Worm (Caenorhabditis elegans): ENCODE results near the gene aagr-3.

aagr-3 gene

ce11 chrV:9699216-9699615 is 30.1 kb downstream of the aagr-3 start:
- TF ChIP-seq nhr-25 (tag; optimal IDR thresholded peaks at IDR 0.05; ENCODE audit: borderline replicate concordance, insufficient read depth) (no peak), dve-1 (tag; optimal IDR thresholded peaks at IDR 0.05; ENCODE audit: insufficient read depth) (peak; percentile 8), ceh-32 (tag; optimal IDR thresholded peaks at IDR 0.05; ENCODE audit: poor library complexity) (no peak), nhr-111 (GFP tag; optimal IDR thresholded peaks at IDR 0.05) (no peak)

DNA sequence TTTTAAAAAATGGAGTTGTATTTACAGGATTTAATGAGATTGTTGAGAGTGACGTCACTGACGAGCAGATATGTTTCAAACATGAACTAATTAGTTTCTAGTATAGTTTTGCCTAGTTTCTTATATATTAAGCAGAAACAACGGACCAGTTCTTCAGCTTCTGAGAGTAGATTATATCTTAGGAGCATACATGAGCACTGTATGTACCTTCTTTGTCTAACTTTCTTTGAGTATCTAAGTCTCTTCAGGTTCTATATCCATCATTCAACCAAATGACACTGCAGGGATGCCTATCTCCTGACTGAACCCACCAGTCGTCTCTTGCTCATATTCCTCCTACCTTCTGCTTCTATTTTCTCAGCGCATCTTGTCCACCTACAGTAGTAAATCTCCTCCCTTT is 32.6 kb downstream of the aagr-3 start, which contains the start of gene her-1:
Gene her-1 (plus strand): TSS at position 301 of the 400 bp plus-strand sequence.
- TF ChIP-seq set-16 (GFP tag; IDR thresholded peaks at IDR 0.05) = no peak
- no peak for TF ChIP-seq nhr-111 (GFP tag; optimal IDR thresholded peaks at IDR 0.05)
- no peak for TF ChIP-seq daf-12 (tag; optimal IDR thresholded peaks at IDR 0.05)
- no peak for TF ChIP-seq aha-1 (tag)
- TF ChIP-seq snpc-4 (tag; optimal IDR thresholded peaks at IDR 0.05) = no peak
- no peak for TF ChIP-seq dmd-6 (GFP tag; IDR thresholded peaks at IDR 0.05)
- TF ChIP-seq ZK337.2 (GFP tag; IDR thresholded peaks at IDR 0.05) = no peak
- no peak for TF ChIP-seq zfp-2 (tag; optimal IDR thresholded peaks at IDR 0.05)
- no peak for TF ChIP-seq nhr-102 (tag; optimal IDR thresholded peaks at IDR 0.05)
- TF ChIP-seq lir-3 (tag; optimal IDR thresholded peaks at IDR 0.05) = no peak
- no peak for TF ChIP-seq F10B5.3 (tag; optimal IDR thresholded peaks at IDR 0.05)
- TF ChIP-seq zfp-3 (GFP tag; conservative IDR thresholded peaks at IDR 0.05) = no peak
- no peak for TF ChIP-seq zip-2 (tag; optimal IDR thresholded peaks at IDR 0.05)
- TF ChIP-seq nhr-11 (tag; optimal IDR thresholded peaks at IDR 0.05) = no peak
- TF ChIP-seq lim-7 (GFP tag; IDR thresholded peaks at IDR 0.05) = no peak
- no peak for TF ChIP-seq nhr-77 (tag; optimal IDR thresholded peaks at IDR 0.05)
- no peak for TF ChIP-seq F49E8.2 (tag; optimal IDR thresholded peaks at IDR 0.05; ENCODE audit: borderline replicate concordance)

- no peak for TF ChIP-seq lin-29 (GFP tag; IDR thresholded peaks at IDR 0.05)
- no peak for TF ChIP-seq ztf-7 (tag; optimal IDR thresholded peaks at IDR 0.05)
- no peak for TF ChIP-seq fos-1 (tag; optimal IDR thresholded peaks at IDR 0.05)
- TF ChIP-seq mxl-2 (GFP tag; conservative IDR thresholded peaks at IDR 0.05) = no peak
- TF ChIP-seq tra-1 (GFP tag; IDR thresholded peaks at IDR 0.05) = no peak
- no peak for TF ChIP-seq daf-16 (GFP tag; optimal IDR thresholded peaks at IDR 0.05)
- no peak for TF ChIP-seq daf-16 (tag; optimal IDR thresholded peaks at IDR 0.05)
- TF ChIP-seq dmd-8 (GFP tag; IDR thresholded peaks at IDR 0.05) = no peak
- TF ChIP-seq vab-7 (GFP tag; IDR thresholded peaks at IDR 0.05) = no peak
- TF ChIP-seq cey-2 (tag; optimal IDR thresholded peaks at IDR 0.05; ENCODE audit: borderline replicate concordance, insufficient read depth) = no peak
- no peak for TF ChIP-seq Y48G9A.11 (GFP tag; IDR thresholded peaks at IDR 0.05)
- no peak for TF ChIP-seq ceh-44 (GFP tag; IDR thresholded peaks at IDR 0.05)
- TF ChIP-seq T26A8.4 (GFP tag; IDR thresholded peaks at IDR 0.05) = no peak
- TF ChIP-seq aha-1 (tag) = no peak
- no peak for TF ChIP-seq D1046.2 (GFP tag; IDR thresholded peaks at IDR 0.05)
- TF ChIP-seq ZK546.5 (tag; optimal IDR thresholded peaks at IDR 0.05) = no peak
- no peak for TF ChIP-seq ama-1 (optimal IDR thresholded peaks at IDR 0.05)
- TF ChIP-seq dve-1 (tag; optimal IDR thresholded peaks at IDR 0.05; ENCODE audit: insufficient read depth) = no peak
- no peak for TF ChIP-seq nhr-42 (GFP tag; IDR thresholded peaks at IDR 0.05)
- TF ChIP-seq aly-2 (tag; optimal IDR thresholded peaks at IDR 0.05) = no peak
Measured at ce11 chrV:9692649-9693112, 36.6 kb downstream of the aagr-3 start, which contains the start of gene ZK287.7. TSS of gene ZK287.7 (plus strand) at chrV:9693062.
